Fruit fly (Drosophila melanogaster): ENCODE measurements around the gene beta-Man.
A peak's percentile ranks its signal among the peaks of the same experiment; 100 is the strongest.

The beta-Man gene

DNA sequence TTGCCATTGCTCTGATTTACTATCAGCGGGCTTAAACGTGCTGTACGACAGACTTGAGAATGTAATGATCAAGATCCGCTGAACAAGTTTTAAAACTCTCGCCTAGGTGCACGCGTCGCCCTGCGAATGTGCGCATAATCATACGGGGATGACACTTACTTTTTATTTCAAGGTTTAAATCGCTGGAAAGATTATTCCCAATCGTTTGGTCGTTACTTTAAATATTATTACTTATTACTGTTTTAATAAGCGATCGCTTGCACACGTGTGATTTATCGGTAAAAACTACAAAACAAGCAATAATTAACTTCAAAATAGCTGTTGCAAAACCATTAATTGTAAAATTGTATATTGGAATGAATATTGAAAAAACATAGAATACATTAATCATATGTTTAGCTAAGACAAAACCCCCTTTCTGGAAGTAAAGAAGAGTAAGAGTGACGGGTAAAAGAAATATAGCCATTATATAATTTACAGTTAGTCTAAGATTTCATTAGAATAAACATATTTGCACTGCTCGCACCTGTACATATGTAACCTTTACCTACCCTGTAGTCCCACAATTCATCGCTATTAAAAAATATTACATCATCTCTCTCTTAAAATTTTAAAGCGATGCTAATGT lies 32.2 kb downstream of the beta-Man start, which contains the start of gene DhpD:
Gene DhpD (minus strand): TSS at position 102 of the 628 bp plus-strand sequence.
- TF ChIP-seq noc (tag; optimal IDR thresholded peaks at IDR 0.05) = peak; percentile 87

DNA sequence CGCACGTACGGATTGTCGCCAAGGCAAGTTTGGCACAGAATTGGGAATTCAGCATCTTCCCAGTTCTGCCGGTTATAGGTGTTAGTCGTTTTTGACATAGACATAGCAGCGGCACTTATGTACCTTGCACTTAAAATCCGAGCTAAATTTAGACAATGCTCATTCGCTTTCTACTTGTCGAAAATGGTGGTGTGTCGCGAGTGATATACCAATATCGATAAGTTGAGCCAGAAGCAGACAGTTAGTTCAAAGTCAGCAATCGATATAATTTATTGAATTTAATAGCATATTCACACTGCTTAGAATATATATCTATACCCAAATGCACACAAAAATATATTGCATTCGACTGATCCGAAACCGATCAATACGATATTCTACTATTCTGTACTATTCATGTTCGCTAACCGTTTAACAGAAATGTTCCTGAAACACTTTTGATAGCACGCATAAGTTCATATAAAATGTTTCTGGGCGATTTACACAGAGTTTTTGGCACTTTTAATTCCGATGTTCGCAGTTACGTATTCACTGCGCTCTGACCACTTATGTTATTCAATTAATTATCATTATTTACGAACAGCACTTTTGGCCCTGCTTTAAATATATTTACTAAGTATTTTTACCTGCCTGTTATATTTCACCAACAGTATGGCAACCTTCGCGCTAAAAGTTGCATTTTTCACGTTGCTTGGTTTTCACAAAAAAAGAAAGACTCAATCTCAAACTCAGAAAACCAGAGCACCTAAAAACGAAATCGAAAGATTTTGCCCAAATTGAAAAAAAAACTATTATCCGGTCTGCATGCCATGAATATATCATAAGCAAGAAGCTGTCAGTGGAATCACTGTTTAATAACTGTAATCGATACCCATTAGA lies 35.4 kb downstream of the beta-Man start, which contains the start of gene CG14641:
Gene CG14641 (minus strand): TSS at position 204 of the 879 bp plus-strand sequence.
- TF ChIP-seq noc (tag; optimal IDR thresholded peaks at IDR 0.05) = no peak

DNA sequence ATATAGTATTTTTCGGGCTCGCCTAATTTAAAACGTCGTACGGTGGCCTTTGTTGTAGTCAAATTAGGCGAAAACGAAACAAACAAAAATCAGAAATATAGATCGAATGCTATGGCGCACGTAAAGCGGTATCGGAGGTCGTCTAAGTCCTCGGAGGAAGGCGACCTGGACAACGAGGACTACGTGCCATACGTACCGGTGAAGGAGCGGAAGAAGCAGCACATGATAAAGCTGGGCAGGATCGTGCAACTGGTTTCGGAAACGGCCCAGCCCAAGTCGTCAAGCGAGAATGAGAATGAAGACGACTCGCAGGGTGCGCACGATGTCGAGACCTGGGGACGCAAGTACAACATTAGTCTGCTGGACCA lies 36.0 kb downstream of the beta-Man start, which contains the start of gene abs:
Gene abs (plus strand): TSS at position 30 of the 368 bp plus-strand sequence.
- no peak for TF ChIP-seq noc (tag; optimal IDR thresholded peaks at IDR 0.05)

DNA sequence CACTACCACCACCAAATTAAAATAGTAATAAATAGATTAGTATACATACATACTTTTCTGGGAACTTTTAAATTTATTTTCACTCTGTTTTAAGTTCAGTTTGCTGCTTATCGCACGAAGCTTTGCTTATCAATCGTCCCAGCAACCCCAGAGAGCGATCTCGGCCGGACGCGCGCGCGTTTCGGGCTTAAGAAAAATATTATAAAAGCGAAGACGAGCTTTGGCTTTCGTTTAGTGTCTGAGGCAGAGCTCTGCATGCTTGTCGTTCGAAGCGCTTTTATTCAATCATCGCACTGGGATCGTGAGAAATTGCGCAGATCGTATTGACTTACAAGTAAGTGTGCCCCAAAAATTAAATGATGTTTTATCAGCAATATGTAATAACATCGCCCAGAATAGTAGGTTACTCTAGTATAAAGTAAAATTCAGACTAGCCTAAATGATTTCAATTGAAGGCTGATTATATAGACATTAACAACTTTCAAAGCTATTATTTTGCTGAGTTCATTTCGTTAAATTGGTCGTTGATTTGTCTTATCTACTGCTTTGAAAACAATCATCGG lies 38.1 kb downstream of the beta-Man start, which contains the start of gene Gel:
Gene Gel (plus strand): TSS at position 227 of the 563 bp plus-strand sequence.
- peak; percentile 49 for TF ChIP-seq noc (tag; optimal IDR thresholded peaks at IDR 0.05)

dm6 chr3R:4236534-4236933 lies 39.5 kb downstream of the beta-Man start:
- TF ChIP-seq noc (tag; optimal IDR thresholded peaks at IDR 0.05) = no peak

- no peak for TF ChIP-seq noc (tag; optimal IDR thresholded peaks at IDR 0.05)
Measured at dm6 chr3R:4241776-4242175, 44.8 kb downstream of the beta-Man start.

DNA sequence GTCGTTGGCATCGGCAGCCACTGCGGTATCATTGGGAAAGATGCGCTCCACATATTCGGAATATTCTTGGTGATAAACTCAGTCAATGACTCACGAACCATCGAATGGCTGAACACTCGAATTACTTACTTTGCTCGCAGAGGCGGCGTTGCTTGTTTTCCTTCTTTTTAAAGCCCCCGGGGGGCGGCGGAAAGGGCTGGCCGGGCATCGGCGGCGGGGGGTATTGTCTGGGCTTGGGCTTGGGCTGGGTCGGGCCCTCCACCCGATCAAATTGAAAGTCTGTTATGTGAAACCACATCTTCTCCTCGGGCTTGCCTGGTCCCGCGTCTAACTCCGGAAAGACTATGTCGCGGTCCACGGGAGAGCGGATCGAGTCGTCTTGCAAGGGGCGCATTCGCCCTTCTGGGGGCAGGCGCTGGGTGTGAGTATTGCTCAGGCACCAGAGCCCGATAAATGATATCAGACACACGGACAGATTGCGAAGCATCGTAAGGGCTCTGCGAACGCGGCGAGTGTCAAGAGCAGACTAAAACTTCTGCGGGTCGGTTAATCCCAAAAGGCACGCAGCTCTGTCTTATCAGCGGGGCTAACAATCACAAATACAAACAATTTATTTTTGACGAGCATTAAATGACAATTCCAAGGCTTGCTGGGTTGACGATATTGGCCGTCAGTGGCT lies 45.3 kb downstream of the beta-Man start, which contains the start of gene CG14642:
Gene CG14642 (minus strand): TSS at position 509 of the 679 bp plus-strand sequence.
- TF ChIP-seq noc (tag; optimal IDR thresholded peaks at IDR 0.05) = no peak

- no peak for TF ChIP-seq noc (tag; optimal IDR thresholded peaks at IDR 0.05)
Measured at dm6 chr3R:4243096-4243940, 46.3 kb downstream of the beta-Man start, which contains the start of gene CG34305. Gene CG34305 (minus strand): TSS chr3R:4243146.

- TF ChIP-seq noc (tag; optimal IDR thresholded peaks at IDR 0.05) = no peak
Measured at dm6 chr3R:4246578-4247070, 49.6 kb downstream of the beta-Man start, which contains the start of gene TwdlF. Gene TwdlF (plus strand): TSS chr3R:4247020.

dm6 chr3R:4249947-4250346 lies 52.9 kb downstream of the beta-Man start:
- TF ChIP-seq noc (tag; optimal IDR thresholded peaks at IDR 0.05) = no peak

dm6 chr3R:4251241-4251640 lies 54.2 kb downstream of the beta-Man start, which contains the start of gene TwdlG:
Gene TwdlG (minus strand): TSS chr3R:4251341.
- TF ChIP-seq noc (tag; optimal IDR thresholded peaks at IDR 0.05) = no peak

- TF ChIP-seq noc (tag; optimal IDR thresholded peaks at IDR 0.05) = no peak
Measured at dm6 chr3R:4252943-4253342, 55.9 kb downstream of the beta-Man start, which contains the start of gene CG14644. Gene CG14644 (minus strand): TSS chr3R:4253043.

Measured in whole organism, larva.